Fruit fly (Drosophila melanogaster): ENCODE measurements around the gene Naa30B.

Naa30B gene

DNA sequence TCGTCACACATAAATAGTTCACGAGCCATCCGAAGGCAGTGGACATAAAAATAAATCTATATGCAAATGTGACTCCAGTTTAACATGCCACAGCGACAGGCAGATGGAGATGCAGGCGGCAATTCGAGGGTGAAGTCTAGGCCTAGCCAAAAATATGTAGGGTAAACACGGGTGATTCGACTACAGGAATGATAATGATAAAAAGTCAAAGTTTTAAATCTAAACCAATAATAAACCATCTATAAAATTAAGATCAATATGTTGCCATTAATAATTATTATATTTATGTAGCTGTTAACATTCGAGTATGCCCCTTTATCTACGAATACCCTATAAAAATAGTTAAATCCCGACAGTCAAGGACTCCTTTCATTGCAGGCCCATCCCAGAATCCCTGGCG is 50.9 kb downstream of the Naa30B start:
- no peak for TF ChIP-seq noc (tag; optimal IDR thresholded peaks at IDR 0.05)
